Worm (Caenorhabditis elegans) whole organism, mixed stage, embryonic: ENCODE measurements around the gene T27E4.1.

Experiments
- drap-1 ChIP-seq: fragments of 200-800 bp; sonication (Bioruptor generic); optimal IDR thresholded peaks from 3 replicates; lab custom pipeline; 2018; ENCODE audit warnings: mild to moderate bottlenecking, missing genetic modification characterization, missing compliant biosample characterization
- elt-1 ChIP-seq: sonication (generic microtip); optimal IDR thresholded peaks from 2 replicates; lab custom pipeline; 2017; ENCODE audit warnings: missing genetic modification characterization, mild to moderate bottlenecking, missing compliant biosample characterization, antibody characterized with exemption, moderate library complexity, borderline replicate concordance; ENCODE audit not compliant: insufficient read depth
- elt-3 ChIP-seq: fragments of 150-350 bp; optimal IDR thresholded peaks from 2 replicates; lab custom pipeline; 2014; ENCODE audit warnings: missing biosample characterization, missing genetic modification characterization
- lin-13 ChIP-seq: fragments of 150-350 bp; optimal IDR thresholded peaks from 2 replicates; lab custom pipeline; 2014; ENCODE audit warnings: missing biosample characterization, missing genetic modification characterization
- lsy-2 ChIP-seq: fragments of 150-350 bp; optimal IDR thresholded peaks from 2 replicates; lab custom pipeline; 2014; ENCODE audit warnings: missing biosample characterization, missing genetic modification characterization
- mep-1 ChIP-seq: fragments of 150-350 bp; optimal IDR thresholded peaks from 2 replicates; lab custom pipeline; 2017; ENCODE audit warnings: missing biosample characterization, missing genetic modification reagents, missing genetic modification characterization, inconsistent platforms
- nhr-12 ChIP-seq: fragments of 150-350 bp; optimal IDR thresholded peaks from 2 replicates; lab custom pipeline; 2014; ENCODE audit warnings: missing biosample characterization, missing genetic modification characterization
- nhr-237 ChIP-seq: fragments of 150-350 bp; optimal IDR thresholded peaks from 2 replicates; lab custom pipeline; 2014; ENCODE audit warnings: missing biosample characterization, missing genetic modification characterization
- nhr-76 ChIP-seq: sonication (generic microtip); optimal IDR thresholded peaks from 2 replicates; lab custom pipeline; 2017; ENCODE audit warnings: missing biosample characterization, missing genetic modification characterization
- sem-2 ChIP-seq: fragments of 200-800 bp; sonication (Bioruptor generic); optimal IDR thresholded peaks from 2 replicates; lab custom pipeline; 2018; ENCODE audit warnings: mild to moderate bottlenecking, missing genetic modification characterization, missing compliant biosample characterization
- unc-62 ChIP-seq: fragments of 150-350 bp; optimal IDR thresholded peaks from 2 replicates; lab custom pipeline; 2014; ENCODE audit warnings: missing biosample characterization, missing genetic modification reagents, missing genetic modification characterization
- zip-8 ChIP-seq: fragments of 150-350 bp; optimal IDR thresholded peaks from 2 replicates; lab custom pipeline; 2014; ENCODE audit warnings: missing biosample characterization, missing genetic modification characterization
- ztf-11 ChIP-seq: fragments of 150-350 bp; optimal IDR thresholded peaks from 2 replicates; lab custom pipeline; 2014; ENCODE audit warnings: missing biosample characterization, missing genetic modification characterization

DNA sequence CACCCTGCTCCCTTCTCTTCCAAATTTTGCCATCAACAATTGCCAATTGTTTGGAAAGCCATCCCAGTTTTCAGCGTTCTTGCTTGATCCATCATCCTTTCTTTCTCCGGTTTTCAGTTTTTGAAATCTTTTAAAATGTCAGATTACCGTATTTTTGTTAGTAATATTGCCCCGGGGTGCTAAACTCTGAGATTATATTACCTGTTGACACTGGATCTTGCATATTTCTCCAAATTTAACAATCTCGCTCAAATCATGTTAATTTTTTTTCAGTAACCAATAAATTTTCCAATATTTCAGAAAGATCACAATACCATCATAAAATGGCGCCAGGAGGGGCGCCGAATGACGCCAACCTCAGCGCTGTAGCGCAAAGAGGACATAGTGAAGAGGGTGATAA, 20.3 kb downstream of the T27E4.1 start, which contains the start of gene F21C10.7:
- TF ChIP-seq drap-1 (GFP tag; lab: Kevin White, UChicago), result no peak
- no peak for TF ChIP-seq zip-8
- no peak for TF ChIP-seq ztf-11 (tag; lab: Kevin White, UChicago)
- no peak for TF ChIP-seq nhr-12
- TF ChIP-seq mep-1 (tag; lab: Kevin White, UChicago), result no peak
- TF ChIP-seq lsy-2 (tag; lab: Kevin White, UChicago), result no peak
- no peak for TF ChIP-seq nhr-76 (tag; lab: Kevin White, UChicago)
- no peak for TF ChIP-seq lin-13 (tag; lab: Kevin White, UChicago)
- TF ChIP-seq nhr-237 (tag; lab: Kevin White, UChicago), result no peak
- TF ChIP-seq unc-62, result no peak
- TF ChIP-seq sem-2 (GFP tag; lab: Kevin White, UChicago), result no peak
- TF ChIP-seq elt-1, result no peak
- no peak for TF ChIP-seq elt-3 (tag; lab: Kevin White, UChicago)
